Worm (Caenorhabditis elegans): ENCODE data around the gene C40H1.3.

- TF ChIP-seq skn-1 (tag; optimal IDR thresholded peaks at IDR 0.05) (no peak), snpc-4 (tag; optimal IDR thresholded peaks at IDR 0.05) (no peak), mep-1 (tag; optimal IDR thresholded peaks at IDR 0.05) (no peak), fos-1 (tag; optimal IDR thresholded peaks at IDR 0.05) (no peak), sptf-1 (tag; optimal IDR thresholded peaks at IDR 0.05) (no peak), lin-13 (GFP tag; optimal IDR thresholded peaks at IDR 0.05) (no peak), pqm-1 (tag; optimal IDR thresholded peaks at IDR 0.05) (no peak), elt-3 (tag; optimal IDR thresholded peaks at IDR 0.05) (no peak), unc-62 (GFP tag; optimal IDR thresholded peaks at IDR 0.05) (no peak)
These were observed 16.9 kb upstream of the C40H1.3 start for ce11 chrIII:9346114-9346513.

Measured in whole organism, L1 larva.